Worm (Caenorhabditis elegans): ENCODE data around the gene T09A12.1.
A peak's percentile ranks its signal among the peaks of the same experiment; 100 is the strongest.

ce11 chrIV:8199274-8199673 is 44.9 kb upstream of the T09A12.1 start:
- TF ChIP-seq ztf-11 (tag; optimal IDR thresholded peaks at IDR 0.05) (no peak), lin-15B (tag; optimal IDR thresholded peaks at IDR 0.05) (no peak), nhr-11 (tag; optimal IDR thresholded peaks at IDR 0.05) (no peak), snpc-4 (tag; optimal IDR thresholded peaks at IDR 0.05) (no peak), unc-62 (GFP tag; optimal IDR thresholded peaks at IDR 0.05 in 1 of 2) (peak in 1 of 2 experiments; percentile 86), unc-62 (tag; optimal IDR thresholded peaks at IDR 0.05) (no peak), ama-1 (optimal IDR thresholded peaks at IDR 0.05) (no peak), ceh-82 (tag; optimal IDR thresholded peaks at IDR 0.05) (no peak), daf-12 (tag; optimal IDR thresholded peaks at IDR 0.05) (no peak)
